Fruit fly (Drosophila melanogaster): ENCODE measurements around the gene Alg13.

Alg13 gene

DNA sequence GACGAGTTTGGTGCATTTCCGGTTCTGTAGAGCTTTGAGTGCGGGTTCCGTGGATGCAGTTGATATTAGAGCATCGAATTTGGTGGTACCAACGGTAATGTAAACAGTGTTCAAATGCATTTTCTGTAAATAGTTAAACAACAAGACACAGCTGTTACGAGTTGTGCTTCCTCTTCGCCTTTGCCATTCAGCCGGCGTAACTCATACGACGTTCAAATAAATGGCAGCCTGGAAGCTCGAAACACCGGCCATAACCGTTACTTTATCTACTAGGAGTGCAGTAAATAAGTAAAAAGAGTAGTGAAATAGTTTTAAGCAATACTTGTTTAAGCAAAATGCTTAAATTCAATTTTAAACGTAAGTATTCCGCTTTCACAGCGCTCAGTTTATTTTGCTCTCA is at the start of gene Alg13, which contains the start of gene superdeath:
Alg13 (minus strand) TSS at position 167 of the 400 bp plus-strand sequence.
superdeath (plus strand) TSS at position 256 of the 400 bp plus-strand sequence.
- TF ChIP-seq Mnt (GFP tag; optimal IDR thresholded peaks at IDR 0.05) (no peak), kay (GFP tag; ENCODE audit: borderline replicate concordance) (no peak), tj (GFP tag; optimal IDR thresholded peaks at IDR 0.05) (no peak), toe (GFP tag; optimal IDR thresholded peaks at IDR 0.05) (no peak), ovo (GFP tag; optimal IDR thresholded peaks at IDR 0.05) (peak; percentile 2), CG7101 (tag; optimal IDR thresholded peaks at IDR 0.05) (no peak), cic (GFP tag; optimal IDR thresholded peaks at IDR 0.05) (peak; percentile 17), Crg-1 (GFP tag; optimal IDR thresholded peaks at IDR 0.05) (peak; percentile 40), CG1620 (GFP tag; optimal IDR thresholded peaks at IDR 0.05) (no peak)

- TF ChIP-seq Crg-1 (GFP tag; optimal IDR thresholded peaks at IDR 0.05) (no peak), CG5204 (GFP tag; optimal IDR thresholded peaks at IDR 0.05) (peak; percentile 2), CG11617 (GFP tag; optimal IDR thresholded peaks at IDR 0.05) (peak; percentile 17), CG7101 (tag; optimal IDR thresholded peaks at IDR 0.05) (peak; percentile 55), CG33017 (tag; optimal IDR thresholded peaks at IDR 0.05) (peak; percentile 47), CG1620 (GFP tag; optimal IDR thresholded peaks at IDR 0.05) (no peak), CG14711 (tag; optimal IDR thresholded peaks at IDR 0.05) (peak; percentile 4), Mnt (GFP tag; optimal IDR thresholded peaks at IDR 0.05) (peak; percentile 13)
Observed at dm6 chr3R:29164930-29165693, 26.7 kb upstream of the Alg13 start, which contains the start of gene CG11898. CG11898 (plus strand) TSS chr3R:29165643.

dm6 chr3R:29159620-29160019 is 21.2 kb upstream of the Alg13 start:
- TF ChIP-seq kay (GFP tag; ENCODE audit: borderline replicate concordance) = no peak

DNA sequence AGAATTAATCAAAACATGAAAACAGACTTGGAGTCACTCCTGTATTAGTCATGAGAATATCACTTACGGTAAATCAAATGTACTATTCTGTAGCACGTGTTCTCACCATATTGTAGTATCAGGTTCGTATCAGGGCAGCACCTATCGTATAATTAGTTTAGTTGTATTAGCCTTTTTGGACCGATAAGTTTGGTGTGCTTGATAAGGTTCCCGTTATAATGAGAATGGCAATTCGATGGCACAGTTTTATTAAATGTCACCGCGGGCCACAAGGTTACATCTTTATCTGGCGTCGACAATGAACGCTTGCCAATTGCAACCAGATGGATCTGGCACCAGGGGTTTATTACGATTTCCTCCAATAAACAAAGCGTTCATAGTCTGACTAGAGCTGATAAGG is 20.3 kb upstream of the Alg13 start:
- no peak for TF ChIP-seq pad (GFP tag; optimal IDR thresholded peaks at IDR 0.05)
- TF ChIP-seq Mnt (GFP tag; optimal IDR thresholded peaks at IDR 0.05) = peak; percentile 12
- TF ChIP-seq cic (GFP tag; optimal IDR thresholded peaks at IDR 0.05) = peak; percentile 89

dm6 chr3R:29157418-29158398 is 19.3 kb upstream of the Alg13 start, which contains the start of gene rdog:
rdog (plus strand) TSS chr3R:29158122.
- peak; percentile 86 for TF ChIP-seq CG12768 (GFP tag; optimal IDR thresholded peaks at IDR 0.05)
- TF ChIP-seq CG1620 (GFP tag; optimal IDR thresholded peaks at IDR 0.05) = peak; percentile 62
- TF ChIP-seq cic (GFP tag; optimal IDR thresholded peaks at IDR 0.05) = peak; percentile 74
- TF ChIP-seq CG7101 (tag; optimal IDR thresholded peaks at IDR 0.05) = peak; percentile 80
- peak; percentile 80 for TF ChIP-seq bab1 (GFP tag; optimal IDR thresholded peaks at IDR 0.05)
- peak; percentile 53 for TF ChIP-seq Clk (GFP tag; optimal IDR thresholded peaks at IDR 0.05)
- peak in 1 of 2 experiments; percentile 10 for TF ChIP-seq cnc (optimal IDR thresholded peaks at IDR 0.05)
- TF ChIP-seq CG33017 (tag; optimal IDR thresholded peaks at IDR 0.05) = peak; percentile 77
- peak; percentile 65 for TF ChIP-seq Crg-1 (GFP tag; optimal IDR thresholded peaks at IDR 0.05)
- peak; percentile 63 for TF ChIP-seq CG14711 (tag; optimal IDR thresholded peaks at IDR 0.05)
- TF ChIP-seq Hr96 (GFP tag; optimal IDR thresholded peaks at IDR 0.05) = peak; percentile 89
- TF ChIP-seq CG5204 (GFP tag; optimal IDR thresholded peaks at IDR 0.05) = no peak
- peak; percentile 97 for TF ChIP-seq ovo (GFP tag; optimal IDR thresholded peaks at IDR 0.05)
- peak; percentile 92 for TF ChIP-seq CG11617 (GFP tag; optimal IDR thresholded peaks at IDR 0.05)
- TF ChIP-seq toe (GFP tag; optimal IDR thresholded peaks at IDR 0.05) = no peak
- TF ChIP-seq kay (GFP tag; ENCODE audit: borderline replicate concordance) = no peak
- TF ChIP-seq CG7045 (GFP tag; optimal IDR thresholded peaks at IDR 0.05) = peak; percentile 82
- peak; percentile 71 for TF ChIP-seq Mnt (GFP tag; optimal IDR thresholded peaks at IDR 0.05)
- TF ChIP-seq tj (GFP tag; optimal IDR thresholded peaks at IDR 0.05) = peak; percentile 59
- peak; percentile 73 for TF ChIP-seq pad (GFP tag; optimal IDR thresholded peaks at IDR 0.05)

DNA sequence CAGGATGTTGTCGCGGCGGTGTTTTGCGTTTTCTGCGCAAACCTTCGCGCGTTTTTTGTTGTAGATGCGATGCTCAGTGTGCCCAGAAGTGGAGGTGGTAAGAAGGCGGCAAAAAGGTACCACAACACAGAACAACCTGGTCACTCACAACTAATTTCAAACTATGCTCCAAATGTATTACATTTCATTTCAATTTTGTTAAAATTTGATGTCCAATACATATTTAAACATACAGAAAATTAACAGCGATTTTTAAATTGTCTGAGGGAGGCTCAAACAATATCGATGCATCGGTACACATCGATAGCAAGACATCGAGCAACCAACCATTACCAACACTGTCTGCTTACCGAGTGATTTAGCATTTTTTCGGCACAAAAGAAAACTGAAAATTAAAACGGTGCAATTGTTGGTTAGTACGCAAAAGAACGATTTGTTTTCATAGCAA is 14.8 kb upstream of the Alg13 start, which contains the start of the genes Slbp and Rpn2:
Slbp (minus strand) TSS at position 70 of the 448 bp plus-strand sequence.
Rpn2 (plus strand) TSS at position 328 of the 448 bp plus-strand sequence.
- TF ChIP-seq CG33017 (tag; optimal IDR thresholded peaks at IDR 0.05) (peak; percentile 42), CG14711 (tag; optimal IDR thresholded peaks at IDR 0.05) (peak; percentile 73), CG12768 (GFP tag; optimal IDR thresholded peaks at IDR 0.05) (peak; percentile 63), toe (GFP tag; optimal IDR thresholded peaks at IDR 0.05) (no peak), tj (GFP tag; optimal IDR thresholded peaks at IDR 0.05) (peak; percentile 21), ovo (GFP tag; optimal IDR thresholded peaks at IDR 0.05) (peak; percentile 6), CG7101 (tag; optimal IDR thresholded peaks at IDR 0.05) (peak; percentile 74), kay (GFP tag; ENCODE audit: borderline replicate concordance) (no peak), CG11617 (GFP tag; optimal IDR thresholded peaks at IDR 0.05) (peak; percentile 61), Crg-1 (GFP tag; optimal IDR thresholded peaks at IDR 0.05) (peak; percentile 77), cnc (optimal IDR thresholded peaks at IDR 0.05) (peak; percentile 94 to 96), Clk (GFP tag; optimal IDR thresholded peaks at IDR 0.05) (peak; percentile 61), pad (GFP tag; optimal IDR thresholded peaks at IDR 0.05) (peak; percentile 72), Mnt (GFP tag; optimal IDR thresholded peaks at IDR 0.05) (peak; percentile 77), CG5204 (GFP tag; optimal IDR thresholded peaks at IDR 0.05) (no peak), bab1 (GFP tag; optimal IDR thresholded peaks at IDR 0.05) (peak; percentile 88), CG7045 (GFP tag; optimal IDR thresholded peaks at IDR 0.05) (peak; percentile 22), Hr96 (GFP tag; optimal IDR thresholded peaks at IDR 0.05) (peak; percentile 75), CG1620 (GFP tag; optimal IDR thresholded peaks at IDR 0.05) (peak; percentile 62), cic (GFP tag; optimal IDR thresholded peaks at IDR 0.05) (peak; percentile 47)

All from whole organism, adult.